Worm (Caenorhabditis elegans) whole organism, L4 larva: Measurements from ENCODE around the gene daf-1.
A peak's percentile ranks its signal among the peaks of the same experiment; 100 is the strongest.

Experiments used
- F37D6.2 ChIP-seq: sonication (generic microtip); optimal IDR thresholded peaks from 2 replicates; lab custom pipeline; 2016; ENCODE audit warnings: mild to moderate bottlenecking, missing genetic modification characterization, missing compliant biosample characterization
- ZK337.2 ChIP-seq: fragments of 200-800 bp; sonication (Bioruptor generic); IDR thresholded peaks from 2 replicates; pipeline ENCODE4 v1.3.6; 2022; ENCODE audit warnings: missing genetic modification reagents, missing genetic modification characterization, missing compliant biosample characterization
- aha-1 ChIP-seq: fragments of 150-350 bp; peaks from one replicate; lab custom pipeline; 2014; ENCODE audit warnings: missing biosample characterization, missing genetic modification characterization
- arid-1 ChIP-seq: fragments of 200-800 bp; sonication (Bioruptor generic); conservative IDR thresholded peaks from 2 replicates; pipeline ENCODE4 v1.3.6; 2022; ENCODE audit warnings: missing genetic modification reagents, missing genetic modification characterization, missing compliant biosample characterization
- ceh-20 ChIP-seq: fragments of 200-800 bp; sonication (Bioruptor generic); IDR thresholded peaks from 2 replicates; pipeline ENCODE4 v1.3.6; 2022; ENCODE audit warnings: missing genetic modification reagents, missing genetic modification characterization, missing compliant biosample characterization
- ceh-32 ChIP-seq: sonication (generic microtip); optimal IDR thresholded peaks from 2 replicates; lab custom pipeline; 2016; ENCODE audit warnings: mild to moderate bottlenecking, missing genetic modification characterization, missing compliant biosample characterization; ENCODE audit not compliant: poor library complexity
- ceh-82 ChIP-seq: sonication (generic microtip); optimal IDR thresholded peaks from 2 replicates; lab custom pipeline; 2017; ENCODE audit warnings: missing biosample characterization, missing genetic modification characterization
- daf-16 ChIP-seq, 3 experiments: sonication (generic microtip); optimal IDR thresholded peaks; 2 replicates each; lab custom pipeline; 2016 to 2017; ENCODE audit warnings: missing genetic modification characterization in 3 of 3, missing genetic modification reagents in 3 of 3, mild to moderate bottlenecking in 2 of 3, missing compliant biosample characterization in 2 of 3, missing biosample characterization in 1 of 3, moderate library complexity in 1 of 3
- dmd-8 ChIP-seq: fragments of 200-800 bp; sonication (Bioruptor generic); IDR thresholded peaks from 2 replicates; pipeline ENCODE4 v1.3.6; 2022; ENCODE audit warnings: missing genetic modification characterization, missing compliant biosample characterization
- duxl-1 ChIP-seq: sonication (generic microtip); optimal IDR thresholded peaks from 2 replicates; lab custom pipeline; 2016; ENCODE audit warnings: mild to moderate bottlenecking, missing genetic modification characterization, moderate library complexity, missing compliant biosample characterization; ENCODE audit not compliant: poor library complexity
- dve-1 ChIP-seq: sonication (generic microtip); optimal IDR thresholded peaks from 2 replicates; lab custom pipeline; 2017; ENCODE audit warnings: antibody characterized with exemption, mild to moderate bottlenecking, missing genetic modification characterization, missing compliant biosample characterization; ENCODE audit not compliant: insufficient read depth
- gei-8 ChIP-seq: fragments of 200-800 bp; sonication (Bioruptor generic); optimal IDR thresholded peaks from 2 replicates; lab custom pipeline; 2018; ENCODE audit warnings: mild to moderate bottlenecking, missing genetic modification characterization, missing compliant biosample characterization
- hlh-11 ChIP-seq: fragments of 200-800 bp; sonication (Bioruptor generic); optimal IDR thresholded peaks from 2 replicates; lab custom pipeline; 2018; ENCODE audit warnings: mild to moderate bottlenecking, missing genetic modification characterization, missing compliant biosample characterization
- hlh-30 ChIP-seq: sonication (generic microtip); optimal IDR thresholded peaks from 2 replicates; lab custom pipeline; 2017; ENCODE audit warnings: antibody characterized with exemption, mild to moderate bottlenecking, missing genetic modification characterization, missing compliant biosample characterization; ENCODE audit not compliant: insufficient read depth
- hmg-1.1 ChIP-seq: fragments of 200-800 bp; sonication (Bioruptor generic); IDR thresholded peaks from 2 replicates; pipeline ENCODE4 v1.3.6; 2022; ENCODE audit warnings: missing genetic modification reagents, missing genetic modification characterization, missing compliant biosample characterization
- lin-38 ChIP-seq: fragments of 200-800 bp; sonication (Bioruptor generic); IDR thresholded peaks from 2 replicates; pipeline ENCODE4 v1.3.6; 2022; ENCODE audit warnings: missing genetic modification reagents, missing genetic modification characterization, missing compliant biosample characterization
- lir-3 ChIP-seq: sonication (generic microtip); optimal IDR thresholded peaks from 2 replicates; lab custom pipeline; 2016; ENCODE audit warnings: mild to moderate bottlenecking, missing genetic modification characterization, missing compliant biosample characterization
- lsy-2 ChIP-seq, 2 experiments: fragments of 150-350 bp in 1 of 2; sonication (generic microtip) in 1 of 2; optimal IDR thresholded peaks; 2 replicates each; lab custom pipeline; 2014 to 2017; ENCODE audit warnings: missing biosample characterization in 2 of 2, missing genetic modification characterization in 2 of 2
- mes-2 ChIP-seq: sonication (generic microtip); optimal IDR thresholded peaks from 2 replicates; lab custom pipeline; 2016; ENCODE audit warnings: missing genotype, mild to moderate bottlenecking, missing genetic modification characterization, missing compliant biosample characterization; ENCODE audit not compliant: poor library complexity, severe bottlenecking
- mxl-3 ChIP-seq: fragments of 200-800 bp; sonication (Bioruptor generic); optimal IDR thresholded peaks from 2 replicates; lab custom pipeline; 2018; ENCODE audit warnings: mild to moderate bottlenecking, missing genetic modification characterization, missing compliant biosample characterization
- nhr-237 ChIP-seq: sonication (generic microtip); optimal IDR thresholded peaks from 2 replicates; lab custom pipeline; 2017; ENCODE audit warnings: missing biosample characterization, missing genetic modification characterization
- nhr-25 ChIP-seq: sonication (generic microtip); optimal IDR thresholded peaks from 2 replicates; lab custom pipeline; 2017; ENCODE audit warnings: missing genetic modification characterization, mild to moderate bottlenecking, missing compliant biosample characterization, antibody characterized with exemption, moderate library complexity, borderline replicate concordance; ENCODE audit not compliant: insufficient read depth
- nhr-28 ChIP-seq: fragments of 150-350 bp; optimal IDR thresholded peaks from 2 replicates; lab custom pipeline; 2014; ENCODE audit warnings: missing biosample characterization, missing genetic modification characterization
- nhr-77 ChIP-seq: fragments of 150-350 bp; optimal IDR thresholded peaks from 2 replicates; lab custom pipeline; 2014; ENCODE audit warnings: missing biosample characterization, missing genetic modification characterization
- sdz-12 ChIP-seq: fragments of 200-800 bp; sonication (Bioruptor generic); optimal IDR thresholded peaks from 2 replicates; lab custom pipeline; 2018; ENCODE audit warnings: mild to moderate bottlenecking, missing genetic modification characterization, missing compliant biosample characterization
- set-16 ChIP-seq: fragments of 200-800 bp; sonication (Bioruptor generic); IDR thresholded peaks from 2 replicates; pipeline ENCODE4 v1.3.6; 2022; ENCODE audit warnings: missing genetic modification reagents, missing genetic modification characterization, missing compliant biosample characterization
- unc-130 ChIP-seq: sonication (generic microtip); optimal IDR thresholded peaks from 2 replicates; lab custom pipeline; 2016; ENCODE audit warnings: missing genetic modification reagents, missing genetic modification characterization, missing compliant biosample characterization
- unc-62 ChIP-seq, 3 experiments: fragments of 150-350 bp in 1 of 3; sonication (generic microtip); optimal IDR thresholded peaks in 2 of 3; peaks in 1 of 3; 1 replicate in 1 of 3; 2 replicates in 2 of 3; lab custom pipeline; 2014 to 2017; ENCODE audit warnings: missing biosample characterization in 3 of 3, missing genetic modification characterization in 3 of 3, missing genetic modification reagents in 3 of 3, missing genotype in 1 of 3
- zag-1 ChIP-seq: fragments of 150-350 bp; optimal IDR thresholded peaks from 2 replicates; lab custom pipeline; 2014; ENCODE audit warnings: missing biosample characterization, missing genetic modification characterization
- zfp-2 ChIP-seq: sonication (generic microtip); optimal IDR thresholded peaks from 2 replicates; lab custom pipeline; 2016; ENCODE audit warnings: mild to moderate bottlenecking, missing genetic modification characterization, missing compliant biosample characterization
- ztf-7 ChIP-seq: fragments of 150-350 bp; optimal IDR thresholded peaks from 2 replicates; lab custom pipeline; 2014; ENCODE audit warnings: missing biosample characterization, missing genetic modification characterization

daf-1 gene

DNA sequence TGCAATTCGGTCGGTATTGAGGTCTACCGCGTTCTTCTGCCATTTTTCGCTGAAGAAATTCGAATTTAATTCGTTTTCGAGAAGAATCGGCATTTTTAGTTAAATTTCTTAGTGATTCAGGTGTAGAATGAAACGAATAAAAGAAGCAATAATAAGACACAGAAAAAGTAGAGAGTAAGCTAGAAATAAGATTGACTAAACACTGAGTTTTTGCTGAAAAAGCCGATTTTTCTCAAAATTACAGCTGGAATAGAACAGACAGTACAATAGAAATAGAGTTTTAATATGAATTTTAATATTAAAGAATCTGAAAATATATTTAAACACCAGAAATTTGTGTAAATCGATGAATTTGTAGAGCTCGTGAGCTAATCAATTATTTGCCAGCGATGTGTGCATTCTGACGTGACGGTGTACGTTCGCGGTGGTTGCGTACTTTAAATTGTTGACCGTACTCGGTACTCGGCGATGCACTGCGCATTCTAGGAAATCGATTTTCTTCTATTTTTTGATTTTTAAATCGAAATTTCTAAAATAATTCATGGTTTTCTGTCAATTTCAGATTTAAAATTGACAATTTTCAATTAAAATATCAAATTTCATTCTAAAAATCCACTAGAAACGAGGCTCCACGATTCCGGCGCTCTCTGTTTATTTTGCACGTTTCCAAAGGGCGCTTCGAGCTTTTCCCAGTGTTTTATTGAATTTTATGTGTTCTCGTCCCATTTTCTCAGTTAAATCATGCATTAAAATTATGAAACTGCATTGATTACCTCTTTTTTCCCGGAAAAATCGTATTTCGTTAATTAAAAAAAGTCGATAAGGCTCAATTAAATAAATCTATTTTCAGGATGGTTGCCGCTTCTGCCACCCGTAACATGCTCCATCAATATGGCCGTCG, 6.1 kb upstream of the daf-1 start, which contains the start of the genes grld-1 and cox-6C (continued):
- peak; percentile 54 for TF ChIP-seq hlh-30 (tag; lab: Kevin White, UChicago)
- peak; percentile 49 for TF ChIP-seq nhr-77
- peak; percentile 29 for TF ChIP-seq dve-1 (tag; lab: Kevin White, UChicago)
- peak; percentile 73 for TF ChIP-seq mes-2 (tag; lab: Kevin White, UChicago)
- peak; percentile 54 for TF ChIP-seq hlh-11 (tag; lab: Kevin White, UChicago)

DNA sequence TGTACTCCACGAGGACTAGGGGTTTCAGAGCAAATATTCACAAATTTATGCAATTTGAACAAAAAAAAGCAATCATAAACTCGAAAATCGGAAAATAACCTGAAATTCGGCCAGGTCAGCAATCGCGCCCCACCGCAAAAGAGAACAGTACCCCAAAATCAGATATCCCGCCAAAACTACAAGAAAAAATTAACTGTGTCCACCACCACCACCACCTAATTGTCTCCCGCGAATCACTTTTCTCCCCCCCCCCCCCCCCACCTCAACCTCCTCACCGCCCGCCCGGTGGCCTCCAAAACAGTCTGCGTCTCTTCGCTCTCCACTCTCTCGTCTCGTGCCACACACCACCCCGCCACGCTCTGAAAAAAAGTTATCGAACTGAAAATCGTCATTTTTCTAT, 3.7 kb upstream of the daf-1 start:
- TF ChIP-seq arid-1 (GFP tag; lab: Robert Waterston, UW): no peak
- TF ChIP-seq unc-130 (GFP tag; lab: Kevin White, UChicago): no peak
- no peak for TF ChIP-seq nhr-237 (tag; lab: Kevin White, UChicago)
- no peak for TF ChIP-seq gei-8 (GFP tag; lab: Kevin White, UChicago)
- TF ChIP-seq zag-1 (tag; lab: Kevin White, UChicago): no peak
- TF ChIP-seq ceh-82: no peak
- peak; percentile 22 for TF ChIP-seq mxl-3 (GFP tag; lab: Kevin White, UChicago)
- TF ChIP-seq ceh-32 (tag; lab: Kevin White, UChicago): no peak
- peak; percentile 8 for TF ChIP-seq mes-2 (tag; lab: Kevin White, UChicago)
- peak; percentile 53 for TF ChIP-seq lin-38 (GFP tag; lab: Robert Waterston, UW)
- no peak for TF ChIP-seq hmg-1.1 (GFP tag; lab: Robert Waterston, UW)
- TF ChIP-seq set-16 (GFP tag; lab: Robert Waterston, UW): peak; percentile 93

- no peak for TF ChIP-seq ceh-20 (GFP tag; lab: Robert Waterston, UW)
- TF ChIP-seq lir-3: no peak
- no peak for TF ChIP-seq duxl-1
- TF ChIP-seq hlh-11 (tag; lab: Kevin White, UChicago): peak; percentile 18
- TF ChIP-seq F37D6.2: no peak
- no peak for TF ChIP-seq mes-2 (tag; lab: Kevin White, UChicago)
- no peak for TF ChIP-seq daf-16 (GFP tag; optimal IDR thresholded peaks at IDR 0.05; lab: Kevin White, UChicago)
- peak; percentile 46 for TF ChIP-seq daf-16 (tag; optimal IDR thresholded peaks at IDR 0.05; lab: Kevin White, UChicago)
- no peak for TF ChIP-seq sdz-12 (GFP tag; lab: Kevin White, UChicago)
- TF ChIP-seq nhr-25 (tag; lab: Kevin White, UChicago): no peak
- TF ChIP-seq dmd-8 (GFP tag; lab: Robert Waterston, UW): no peak
- TF ChIP-seq lsy-2 (tag; optimal IDR thresholded peaks at IDR 0.05; lab: Kevin White, UChicago): peak in 1 of 2 experiments; percentile 9
- peak; percentile 34 for TF ChIP-seq hlh-30 (tag; lab: Kevin White, UChicago)
- no peak for TF ChIP-seq ZK337.2 (GFP tag; lab: Robert Waterston, UW)
- no peak for TF ChIP-seq nhr-28 (tag; lab: Kevin White, UChicago)
- TF ChIP-seq zfp-2 (tag; lab: Kevin White, UChicago): no peak
- TF ChIP-seq ztf-7 (tag; lab: Kevin White, UChicago): no peak
Measured at ce11 chrIV:130150-130549, 2.1 kb upstream of the daf-1 start.

DNA sequence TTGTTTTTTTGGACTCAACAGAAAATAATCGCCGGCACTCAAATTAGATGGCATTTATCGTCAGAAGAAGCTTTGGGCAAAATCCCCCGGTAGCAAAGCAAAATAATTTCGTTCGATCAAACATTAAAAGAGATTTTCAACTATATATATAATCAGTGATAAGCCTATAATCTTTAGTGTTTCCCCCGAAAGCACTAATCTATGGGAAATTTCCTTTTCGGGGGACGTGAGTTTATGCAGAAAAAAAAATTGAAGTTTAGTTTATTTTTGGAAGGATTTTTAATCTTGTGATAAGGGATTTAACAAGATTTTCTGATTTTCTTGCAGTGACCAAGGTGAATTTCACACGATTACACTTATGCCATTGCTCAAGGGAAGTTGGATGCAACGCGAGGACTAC, 1.8 kb downstream of the daf-1 start:
- TF ChIP-seq unc-62 (GFP tag; optimal IDR thresholded peaks at IDR 0.05 in 1 of 2; lab: Kevin White, UChicago) (no peak), unc-62 (tag; optimal IDR thresholded peaks at IDR 0.05; lab: Kevin White, UChicago) (no peak), aha-1 (tag; lab: Kevin White, UChicago) (peak; percentile 15)
